Fruit fly (Drosophila melanogaster) whole organism, embryonic: Measurements from ENCODE around the gene Tis11.

Experiments
- Atf6 ChIP-seq: fragments of 200-800 bp; sonication (Bioruptor generic); IDR thresholded peaks from 2 replicates; pipeline ENCODE4 v1.3.6; 2022; ENCODE audit warnings: missing biosample characterization, missing genetic modification characterization
- CG10959 ChIP-seq: fragments of 200-800 bp; sonication (Bioruptor generic); IDR thresholded peaks from 2 replicates; pipeline ENCODE4 v1.3.6; 2022; ENCODE audit warnings: missing biosample characterization, missing genetic modification characterization
- CG12299 ChIP-seq: fragments of 200-800 bp; sonication (Bioruptor generic); optimal IDR thresholded peaks from 2 replicates; lab custom pipeline; 2018; ENCODE audit warnings: missing biosample characterization, mild to moderate bottlenecking, missing genetic modification characterization
- CG14710 ChIP-seq: fragments of 200-800 bp; sonication (Bioruptor generic); optimal IDR thresholded peaks from 3 replicates; lab custom pipeline; 2019; ENCODE audit warnings: missing biosample characterization, mild to moderate bottlenecking, missing genetic modification characterization, moderate library complexity
- CG15073 ChIP-seq: fragments of 200-800 bp; sonication (Bioruptor generic); optimal IDR thresholded peaks from 2 replicates; lab custom pipeline; 2016; ENCODE audit warnings: missing biosample characterization, missing genetic modification characterization
- CG15514 ChIP-seq: fragments of 200-800 bp; sonication (Bioruptor generic); optimal IDR thresholded peaks from 3 replicates; lab custom pipeline; 2017; ENCODE audit warnings: missing biosample characterization, missing genetic modification characterization, mild to moderate bottlenecking, moderate library complexity, missing genetic modification reagents
- CG15601 ChIP-seq: fragments of 200-800 bp; sonication (Bioruptor generic); optimal IDR thresholded peaks from 3 replicates; lab custom pipeline; 2019; ENCODE audit warnings: missing biosample characterization, mild to moderate bottlenecking, missing genetic modification characterization, moderate library complexity
- CG1602 ChIP-seq: fragments of 200-800 bp; sonication (Bioruptor generic); optimal IDR thresholded peaks from 3 replicates; lab custom pipeline; 2016; ENCODE audit warnings: missing biosample characterization, missing genetic modification characterization
- CG17612 ChIP-seq: fragments of 200-800 bp; sonication (Bioruptor generic); IDR thresholded peaks from 2 replicates; pipeline ENCODE4 v1.3.6; 2022; ENCODE audit warnings: missing biosample characterization, missing genetic modification characterization
- CG31365 ChIP-seq: fragments of 200-800 bp; sonication (Bioruptor generic); optimal IDR thresholded peaks from 2 replicates; lab custom pipeline; 2018; ENCODE audit warnings: missing biosample characterization, mild to moderate bottlenecking, missing genetic modification characterization
- CG33557 ChIP-seq: fragments of 200-800 bp; sonication (Bioruptor generic); optimal IDR thresholded peaks from 2 replicates; lab custom pipeline; 2019; ENCODE audit warnings: missing biosample characterization, mild to moderate bottlenecking, missing genetic modification characterization, moderate library complexity
- CG43689 ChIP-seq: fragments of 200-800 bp; sonication (Bioruptor generic); IDR thresholded peaks from 2 replicates; pipeline ENCODE4 v1.3.6; 2022; ENCODE audit warnings: missing biosample characterization, missing genetic modification characterization
- CG6854 ChIP-seq: fragments of 200-800 bp; sonication (Bioruptor generic); optimal IDR thresholded peaks from 3 replicates; lab custom pipeline; 2017; ENCODE audit warnings: missing biosample characterization, mild to moderate bottlenecking, missing genetic modification characterization
- CG7928 ChIP-seq: fragments of 200-800 bp; sonication (Bioruptor generic); optimal IDR thresholded peaks from 2 replicates; lab custom pipeline; 2017; ENCODE audit warnings: missing biosample characterization, mild to moderate bottlenecking, missing genetic modification characterization
- CG7987 ChIP-seq: fragments of 200-800 bp; sonication (Bioruptor generic); optimal IDR thresholded peaks from 2 replicates; lab custom pipeline; 2018; ENCODE audit warnings: missing biosample characterization, mild to moderate bottlenecking, missing genetic modification characterization, moderate library complexity
- CTCF ChIP-seq: fragments of 200-800 bp; sonication (Bioruptor generic); optimal IDR thresholded peaks from 2 replicates; lab custom pipeline; 2017; ENCODE audit warnings: missing biosample characterization, mild to moderate bottlenecking, missing genetic modification characterization, moderate library complexity
- Deaf1 ChIP-seq: fragments of 200-800 bp; optimal IDR thresholded peaks from 3 replicates; lab custom pipeline; 2019; ENCODE audit warnings: missing biosample characterization, mild to moderate bottlenecking, missing genetic modification characterization, moderate library complexity
- Dll ChIP-seq: fragments of 200-800 bp; sonication (Bioruptor generic); IDR thresholded peaks from 4 replicates; pipeline ENCODE4 v1.3.6; 2022; ENCODE audit warnings: missing biosample characterization, missing genetic modification characterization; ENCODE audit not compliant: partially characterized antibody
- Elba2 ChIP-seq: fragments of 200-800 bp; sonication (Bioruptor generic); optimal IDR thresholded peaks from 3 replicates; lab custom pipeline; 2016; ENCODE audit warnings: missing biosample characterization, missing genetic modification characterization
- Hey ChIP-seq: fragments of 200-800 bp; sonication (Bioruptor generic); optimal IDR thresholded peaks from 3 replicates; lab custom pipeline; 2018; ENCODE audit warnings: missing biosample characterization, mild to moderate bottlenecking, missing genetic modification characterization
- Jarid2 ChIP-seq: fragments of 200-800 bp; sonication (Bioruptor generic); optimal IDR thresholded peaks from 3 replicates; lab custom pipeline; 2017; ENCODE audit warnings: mild to moderate bottlenecking, missing biosample characterization, missing genetic modification reagents, missing genetic modification characterization
- Lim3 ChIP-seq: fragments of 200-800 bp; sonication (Bioruptor generic); IDR thresholded peaks from 2 replicates; pipeline ENCODE4 v1.3.6; 2022; ENCODE audit warnings: missing biosample characterization, missing genetic modification characterization
- MBD-R2 ChIP-seq: fragments of 200-800 bp; sonication (Bioruptor generic); IDR thresholded peaks from 2 replicates; pipeline ENCODE4 v1.3.6; 2022; ENCODE audit warnings: missing biosample characterization, missing genetic modification characterization
- Med ChIP-seq: fragments of 200-800 bp; sonication (Bioruptor generic); peaks from one replicate; lab custom pipeline; 2016; ENCODE audit warnings: missing biosample characterization, missing genetic modification characterization, mild to moderate bottlenecking, inconsistent platforms, moderate library complexity
- Oli ChIP-seq: fragments of 200-800 bp; sonication (Bioruptor generic); optimal IDR thresholded peaks from 2 replicates; lab custom pipeline; 2018; ENCODE audit warnings: missing biosample characterization, mild to moderate bottlenecking, missing genetic modification characterization, moderate library complexity
- Ptx1 ChIP-seq: fragments of 200-800 bp; sonication (Bioruptor generic); IDR thresholded peaks from 2 replicates; pipeline ENCODE4 v1.3.6; 2022; ENCODE audit warnings: missing biosample characterization, missing genetic modification characterization
- bsh ChIP-seq, 2 experiments: fragments of 200-800 bp; sonication (Bioruptor generic); optimal IDR thresholded peaks; 2 replicates each; lab custom pipeline; 2017 to 2018; ENCODE audit warnings: mild to moderate bottlenecking in 2 of 2, missing biosample characterization in 2 of 2, missing genetic modification characterization in 2 of 2, moderate library complexity in 1 of 2
- cg ChIP-seq: fragments of 200-800 bp; sonication (Bioruptor generic); optimal IDR thresholded peaks from 3 replicates; lab custom pipeline; 2019; ENCODE audit warnings: missing biosample characterization, mild to moderate bottlenecking, missing genetic modification characterization, moderate library complexity
- chn ChIP-seq: fragments of 200-800 bp; sonication (Bioruptor generic); optimal IDR thresholded peaks from 2 replicates; lab custom pipeline; 2016; ENCODE audit warnings: missing biosample characterization, missing genetic modification characterization
- crol ChIP-seq: fragments of 200-800 bp; sonication (Bioruptor generic); IDR thresholded peaks from 2 replicates; pipeline ENCODE4 v1.3.6; 2022; ENCODE audit warnings: missing biosample characterization, missing genetic modification characterization
- ewg ChIP-seq: fragments of 200-800 bp; sonication (Bioruptor generic); optimal IDR thresholded peaks from 3 replicates; lab custom pipeline; 2017; ENCODE audit warnings: mild to moderate bottlenecking, missing biosample characterization, missing genetic modification reagents, missing genetic modification characterization
- fd102C ChIP-seq: fragments of 200-800 bp; sonication (Bioruptor generic); optimal IDR thresholded peaks from 2 replicates; lab custom pipeline; 2018; ENCODE audit warnings: missing biosample characterization, mild to moderate bottlenecking, missing genetic modification characterization, moderate library complexity
- fu2 ChIP-seq: fragments of 200-800 bp; sonication (Bioruptor generic); optimal IDR thresholded peaks from 2 replicates; lab custom pipeline; 2016; ENCODE audit warnings: missing biosample characterization, missing genetic modification characterization
- insv ChIP-seq, 2 experiments: fragments of 200-800 bp; sonication (Bioruptor generic); optimal IDR thresholded peaks; 3 replicates each; lab custom pipeline; 2016 to 2018; ENCODE audit warnings: missing biosample characterization in 2 of 2, missing genetic modification characterization in 2 of 2
- lov ChIP-seq, 2 experiments: fragments of 200-800 bp in 1 of 2; fragments of >200 bp in 1 of 2; sonication (Bioruptor generic) in 1 of 2; IDR thresholded peaks in 1 of 2; optimal IDR thresholded peaks in 1 of 2; 2 replicates in 1 of 2; 3 replicates in 1 of 2; pipeline versions ENCODE4 v1.3.6 to Lab custom; 2017 to 2022; ENCODE audit warnings: missing biosample characterization in 1 of 2, missing genetic modification characterization in 1 of 2
- maf-S ChIP-seq: fragments of 200-800 bp; sonication (Bioruptor generic); optimal IDR thresholded peaks from 2 replicates; lab custom pipeline; 2016; ENCODE audit warnings: missing biosample characterization, missing genetic modification characterization
- mld ChIP-seq: fragments of 200-800 bp; sonication (Bioruptor generic); IDR thresholded peaks from 3 replicates; pipeline ENCODE4 v1.3.6; 2022; ENCODE audit warnings: missing biosample characterization, missing genetic modification characterization; ENCODE audit not compliant: partially characterized antibody
- nerfin-1 ChIP-seq: fragments of 200-800 bp; sonication (Bioruptor generic); optimal IDR thresholded peaks from 3 replicates; lab custom pipeline; 2019; ENCODE audit warnings: missing biosample characterization, mild to moderate bottlenecking, missing genetic modification characterization, moderate library complexity
- nmo ChIP-seq: fragments of 200-800 bp; sonication (Bioruptor generic); optimal IDR thresholded peaks from 2 replicates; lab custom pipeline; 2018; ENCODE audit warnings: missing biosample characterization, mild to moderate bottlenecking, missing genetic modification characterization, moderate library complexity
- nom ChIP-seq: fragments of 200-800 bp; sonication (Bioruptor generic); optimal IDR thresholded peaks from 2 replicates; lab custom pipeline; 2017; ENCODE audit warnings: missing biosample characterization, missing genetic modification characterization, mild to moderate bottlenecking, moderate library complexity, missing genetic modification reagents
- onecut ChIP-seq: fragments of 200-800 bp; sonication (Bioruptor generic); IDR thresholded peaks from 2 replicates; pipeline ENCODE4 v1.3.6; 2022; ENCODE audit warnings: missing biosample characterization, missing genetic modification characterization
- ro ChIP-seq: fragments of 200-800 bp; sonication (Bioruptor generic); IDR thresholded peaks from 2 replicates; pipeline ENCODE4 v1.3.6; 2022; ENCODE audit warnings: missing biosample characterization, missing genetic modification characterization
- slbo ChIP-seq: fragments of 200-800 bp; sonication (Bioruptor generic); IDR thresholded peaks from 2 replicates; pipeline ENCODE4 v1.3.6; 2022; ENCODE audit warnings: missing biosample characterization, missing genetic modification characterization
- sqz ChIP-seq: fragments of 200-800 bp; sonication (Bioruptor generic); optimal IDR thresholded peaks from 3 replicates; lab custom pipeline; 2018; ENCODE audit warnings: missing biosample characterization, mild to moderate bottlenecking, missing genetic modification characterization
- tx ChIP-seq: fragments of 200-800 bp; sonication (Bioruptor generic); optimal IDR thresholded peaks from 2 replicates; lab custom pipeline; 2016; ENCODE audit warnings: missing biosample characterization, missing genetic modification characterization
- unpg ChIP-seq: fragments of 200-800 bp; sonication (Bioruptor generic); optimal IDR thresholded peaks from 3 replicates; lab custom pipeline; 2018; ENCODE audit warnings: missing biosample characterization, mild to moderate bottlenecking, missing genetic modification characterization, moderate library complexity
- vnd ChIP-seq: fragments of 200-800 bp; sonication (Bioruptor generic); IDR thresholded peaks from 3 replicates; pipeline ENCODE4 v1.3.6; 2022; ENCODE audit warnings: missing biosample characterization, missing genetic modification characterization; ENCODE audit not compliant: partially characterized antibody

The Tis11 gene

DNA sequence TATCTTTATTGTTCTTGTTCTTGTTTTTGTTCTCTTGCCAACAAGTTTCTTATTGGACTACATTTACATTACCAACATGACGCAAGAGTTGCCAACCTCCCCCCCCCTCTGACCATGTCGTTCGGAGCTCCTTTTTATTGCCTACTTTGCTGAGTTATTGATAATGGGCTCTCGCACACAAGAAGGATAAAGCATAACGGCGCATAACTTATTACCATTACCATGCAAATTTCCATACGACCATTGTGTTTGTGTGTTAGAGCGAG, 27.1 kb upstream of the Tis11 start (continued):
- TF ChIP-seq Lim3 (GFP tag; lab: Robert Waterston, UW) (no peak), slbo (GFP tag; lab: Robert Waterston, UW) (no peak), CG1602 (GFP tag; lab: Kevin White, UChicago) (no peak), onecut (GFP tag; lab: Robert Waterston, UW) (no peak), Hey (tag; lab: Kevin White, UChicago) (no peak), CG15601 (no peak), mld (GFP tag; lab: Robert Waterston, UW) (no peak), Deaf1 (tag; lab: Kevin White, UChicago) (no peak), crol (GFP tag; lab: Robert Waterston, UW) (peak; percentile 18), fd102C (no peak), CG14710 (no peak), fu2 (GFP tag; lab: Kevin White, UChicago) (no peak), ro (GFP tag; lab: Robert Waterston, UW) (no peak), CG7987 (GFP tag; lab: Kevin White, UChicago) (no peak), ewg (no peak), CG10959 (GFP tag; lab: Robert Waterston, UW) (no peak), CG43689 (no peak), bsh (GFP tag; optimal IDR thresholded peaks at IDR 0.05; lab: Kevin White, UChicago) (no peak), chn (GFP tag; lab: Kevin White, UChicago) (no peak), lov (optimal IDR thresholded peaks at IDR 0.05; lab: Kevin White, UChicago) (no peak), lov (GFP tag; IDR thresholded peaks at IDR 0.05; lab: Robert Waterston, UW) (no peak), insv (GFP tag; optimal IDR thresholded peaks at IDR 0.05; lab: Kevin White, UChicago) (peak; percentile 47 to 91), Med (GFP tag; lab: Kevin White, UChicago) (peak; percentile 6), maf-S (GFP tag; lab: Kevin White, UChicago) (no peak)

dm6 chrX:12633204-12633603, 26.0 kb upstream of the Tis11 start:
- TF ChIP-seq CG15073 (no peak), CG33557 (no peak), CG6854 (GFP tag; lab: Kevin White, UChicago) (peak; percentile 1), CG12299 (tag; lab: Kevin White, UChicago) (no peak), nerfin-1 (peak; percentile 21), Jarid2 (no peak), CG15514 (GFP tag; lab: Kevin White, UChicago) (no peak), nom (GFP tag; lab: Kevin White, UChicago) (no peak), MBD-R2 (no peak), nmo (GFP tag; lab: Kevin White, UChicago) (no peak), unpg (GFP tag; lab: Kevin White, UChicago) (no peak), sqz (GFP tag; lab: Kevin White, UChicago) (no peak), insv (GFP tag; optimal IDR thresholded peaks at IDR 0.05; lab: Kevin White, UChicago) (peak in 1 of 2 experiments; percentile 81), Ptx1 (GFP tag; lab: Robert Waterston, UW) (no peak), Elba2 (GFP tag; lab: Kevin White, UChicago) (peak; percentile 27), vnd (GFP tag; lab: Robert Waterston, UW) (no peak), Atf6 (GFP tag; lab: Robert Waterston, UW) (no peak), tx (no peak), Dll (GFP tag; lab: Robert Waterston, UW) (no peak), CTCF (GFP tag; lab: Kevin White, UChicago) (no peak), cg (GFP tag; lab: Kevin White, UChicago) (peak; percentile 16), CG7928 (GFP tag; lab: Kevin White, UChicago) (no peak), CG17612 (GFP tag; lab: Robert Waterston, UW) (no peak), Oli (tag; lab: Kevin White, UChicago) (no peak), CG31365 (tag; lab: Kevin White, UChicago) (peak; percentile 62)
- TF ChIP-seq, all 482 proteins: peak for 6
